Worm (Caenorhabditis elegans): ENCODE data around the gene cpn-2.

ce11 chrII:288705-289205 lies 48.8 kb upstream of the cpn-2 start, which contains the start of gene mrpl-41:
- no peak for TF ChIP-seq lin-13 (tag; optimal IDR thresholded peaks at IDR 0.05)
- no peak for TF ChIP-seq ztf-11 (tag; optimal IDR thresholded peaks at IDR 0.05)
- TF ChIP-seq pha-4 (tag; optimal IDR thresholded peaks at IDR 0.05) = no peak
- no peak for TF ChIP-seq nhr-237 (tag; optimal IDR thresholded peaks at IDR 0.05)
- TF ChIP-seq ceh-83 (GFP tag; optimal IDR thresholded peaks at IDR 0.05) = no peak
- TF ChIP-seq lsy-2 (tag; optimal IDR thresholded peaks at IDR 0.05) = no peak
- TF ChIP-seq nhr-76 (tag; optimal IDR thresholded peaks at IDR 0.05) = no peak
- no peak for TF ChIP-seq zip-8 (tag; optimal IDR thresholded peaks at IDR 0.05)
- no peak for TF ChIP-seq unc-62 (GFP tag; optimal IDR thresholded peaks at IDR 0.05)
- TF ChIP-seq mab-5 (tag; optimal IDR thresholded peaks at IDR 0.05) = no peak
- no peak for TF ChIP-seq M03D4.4 (tag; optimal IDR thresholded peaks at IDR 0.05)
